Fruit fly (Drosophila melanogaster) whole organism, wandering third instar larva: ENCODE results near the gene CG14668.

Experiments used
- Abd-B ChIP-seq: fragments of >200 bp; optimal IDR thresholded peaks from 2 replicates; lab custom pipeline; 2017; ENCODE audit warnings: missing biosample characterization, missing genetic modification characterization
- CG32264 ChIP-seq: fragments of 200-800 bp; sonication (Bioruptor generic); optimal IDR thresholded peaks from 2 replicates; lab custom pipeline; 2016; ENCODE audit warnings: missing biosample characterization, missing genetic modification characterization
- Dfd ChIP-seq: fragments of >200 bp; optimal IDR thresholded peaks from 2 replicates; lab custom pipeline; 2017; ENCODE audit warnings: missing biosample characterization, missing genetic modification characterization
- Hr78 ChIP-seq: fragments of >200 bp; optimal IDR thresholded peaks from 2 replicates; lab custom pipeline; 2017; ENCODE audit warnings: missing biosample characterization, missing genetic modification characterization
- Rel ChIP-seq, 2 experiments: fragments of 200-800 bp; sonication (Bioruptor generic) in 1 of 2; optimal IDR thresholded peaks; 2 replicates in 1 of 2; 3 replicates in 1 of 2; lab custom pipeline; 2016 to 2019; ENCODE audit warnings: mild to moderate bottlenecking in 2 of 2, missing biosample characterization in 2 of 2, missing genetic modification characterization in 2 of 2, moderate library complexity in 1 of 2
- Vsx2 ChIP-seq: fragments of 200-300, 225-300 bp; sonication (Bioruptor generic); optimal IDR thresholded peaks from 2 replicates; lab custom pipeline; 2018; ENCODE audit warnings: missing biosample characterization, missing genetic modification characterization; ENCODE audit not compliant: partially characterized antibody
- brk ChIP-seq: fragments of 200-800 bp; sonication (Bioruptor generic); optimal IDR thresholded peaks from 2 replicates; lab custom pipeline; 2016; ENCODE audit warnings: missing biosample characterization, mild to moderate bottlenecking, missing genetic modification characterization
- dsf ChIP-seq: sonication (Bioruptor generic); optimal IDR thresholded peaks from 2 replicates; lab custom pipeline; 2016; ENCODE audit warnings: missing biosample characterization, missing genetic modification characterization, borderline replicate concordance
- h ChIP-seq: fragments of 200-800 bp; sonication (Bioruptor generic); optimal IDR thresholded peaks from 3 replicates; lab custom pipeline; 2016; ENCODE audit warnings: missing biosample characterization, mild to moderate bottlenecking, missing genetic modification characterization
- pan ChIP-seq: fragments of >200 bp; optimal IDR thresholded peaks from 2 replicates; lab custom pipeline; 2017
- psq ChIP-seq: fragments of 200-800 bp; sonication (Bioruptor generic); optimal IDR thresholded peaks from 3 replicates; lab custom pipeline; 2017; ENCODE audit warnings: missing biosample characterization, mild to moderate bottlenecking, missing genetic modification characterization, moderate library complexity
- sage ChIP-seq: fragments of 200-800 bp; sonication (Bioruptor generic); optimal IDR thresholded peaks from 2 replicates; lab custom pipeline; 2016; ENCODE audit warnings: missing biosample characterization, mild to moderate bottlenecking, missing genetic modification characterization
- sv ChIP-seq: fragments of 200-800 bp; sonication (Bioruptor generic); optimal IDR thresholded peaks from 3 replicates; lab custom pipeline; 2016; ENCODE audit warnings: missing biosample characterization, missing genetic modification characterization
- woc ChIP-seq: sonication (Bioruptor generic); optimal IDR thresholded peaks from 2 replicates; lab custom pipeline; 2016; ENCODE audit warnings: missing biosample characterization, mild to moderate bottlenecking, missing genetic modification characterization

dm6 chr3R:5368170-5368781, 19.2 kb downstream of the CG14668 start, which contains the start of gene Cerk:
- TF ChIP-seq Rel (GFP tag; optimal IDR thresholded peaks at IDR 0.05; lab: Kevin White, UChicago): no peak
- TF ChIP-seq Rel (tag; optimal IDR thresholded peaks at IDR 0.05; lab: Kevin White, UChicago): peak; percentile 54
- no peak for TF ChIP-seq brk
- no peak for TF ChIP-seq dsf (GFP tag; lab: Kevin White, UChicago)
- peak; percentile 22 for TF ChIP-seq woc
- TF ChIP-seq h (GFP tag; lab: Kevin White, UChicago): peak; percentile 26
- no peak for TF ChIP-seq psq (GFP tag; lab: Kevin White, UChicago)
- no peak for TF ChIP-seq pan (lab: Kevin White, UChicago)
- TF ChIP-seq Vsx2 (GFP tag; lab: Kevin White, UChicago): no peak
- TF ChIP-seq Hr78 (GFP tag; lab: Kevin White, UChicago): no peak
- no peak for TF ChIP-seq Abd-B (GFP tag; lab: Kevin White, UChicago)
- TF ChIP-seq sage (GFP tag; lab: Kevin White, UChicago): no peak
- TF ChIP-seq Dfd (GFP tag; lab: Kevin White, UChicago): no peak
- no peak for TF ChIP-seq CG32264
- TF ChIP-seq sv (GFP tag; lab: Kevin White, UChicago): peak; percentile 1
